Fruit fly (Drosophila melanogaster) S2 (cell line): ENCODE results near the gene CG13077.

Experiments
- CG8478 ChIP-seq: fragments of >200 bp; optimal IDR thresholded peaks from 2 replicates; lab custom pipeline; 2018
- CTCF ChIP-seq, 2 experiments: fragments of >200 bp; optimal IDR thresholded peaks; 2 replicates each; lab custom pipeline; 2018

DNA sequence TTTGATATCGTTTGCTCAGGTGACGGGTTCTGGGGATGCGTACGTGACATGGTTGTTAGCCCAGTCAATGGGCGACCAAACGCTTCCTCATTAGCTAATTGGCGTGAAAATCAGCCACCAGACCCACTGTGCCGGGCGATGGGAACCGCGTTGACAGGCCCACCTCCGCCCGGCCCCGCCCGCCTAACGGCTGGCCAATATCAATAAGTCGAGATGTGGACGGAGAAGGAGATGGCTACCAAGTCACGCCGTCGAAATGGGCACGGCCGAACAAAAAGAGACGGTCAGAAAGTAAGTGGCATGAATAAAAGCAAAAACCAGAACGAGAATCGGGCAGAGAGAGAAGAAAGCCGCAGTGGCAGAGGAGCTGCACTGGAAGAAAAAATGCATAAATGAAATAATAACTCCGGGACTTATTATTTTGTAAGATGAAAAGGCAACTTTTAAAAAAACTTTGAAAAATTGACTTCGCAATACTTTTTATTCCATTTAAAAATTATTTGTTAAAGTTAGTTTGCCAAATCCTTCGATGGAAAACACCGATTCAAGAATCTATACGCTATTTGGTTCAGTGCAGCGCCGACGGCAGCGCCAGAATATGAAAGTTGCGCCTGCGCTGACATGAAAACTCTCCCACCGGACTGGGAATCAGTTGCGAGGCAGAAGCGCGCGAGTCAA lies 27.7 kb upstream of the CG13077 start, which contains the start of gene CG13082:
- TF ChIP-seq CTCF (optimal IDR thresholded peaks at IDR 0.05; lab: Kevin White, UChicago) (no peak), CG8478 (lab: Kevin White, UChicago) (no peak)
